Worm (Caenorhabditis elegans): Measurements from ENCODE around the gene lmp-2.

DNA sequence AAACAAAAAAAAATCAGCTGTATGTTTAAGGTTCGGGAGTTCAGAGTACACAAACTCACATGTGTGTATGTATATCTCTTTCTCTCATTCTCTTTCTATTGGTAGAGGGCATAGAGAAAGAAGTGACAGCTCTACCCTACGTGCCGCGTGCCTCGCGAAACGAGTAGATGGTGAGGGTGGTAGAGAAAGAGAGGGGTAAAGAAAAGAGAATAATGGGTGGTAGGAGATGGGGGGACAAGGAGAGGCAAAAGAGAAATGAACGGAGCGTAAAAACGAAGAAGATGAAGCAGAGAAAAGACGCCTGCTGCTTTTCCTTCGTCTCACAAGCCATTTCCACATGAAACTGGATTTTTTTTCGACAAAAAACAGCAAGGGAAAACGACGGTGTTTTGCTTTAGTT, 32.3 kb upstream of the lmp-2 start:
- TF ChIP-seq dao-5 (tag; optimal IDR thresholded peaks at IDR 0.05) (no peak), W03F9.2 (tag; optimal IDR thresholded peaks at IDR 0.05) (peak; percentile 80)

Measured in whole organism, L4/young adult.